Fruit fly (Drosophila melanogaster) whole organism, embryonic: Measurements from ENCODE around the gene tweek.

ENCODE experiments used
- ATbp ChIP-seq: fragments of 200-800 bp; sonication (Bioruptor generic); optimal IDR thresholded peaks from 2 replicates; lab custom pipeline; 2017; ENCODE audit warnings: missing biosample characterization, mild to moderate bottlenecking, missing genetic modification characterization, missing genetic modification reagents
- Bgb ChIP-seq: fragments of 200-800 bp; sonication (Bioruptor generic); IDR thresholded peaks from 2 replicates; pipeline ENCODE4 v1.3.6; 2022; ENCODE audit warnings: missing biosample characterization, missing genetic modification characterization; ENCODE audit not compliant: partially characterized antibody
- CG12299 ChIP-seq: fragments of 200-800 bp; sonication (Bioruptor generic); optimal IDR thresholded peaks from 2 replicates; lab custom pipeline; 2018; ENCODE audit warnings: missing biosample characterization, mild to moderate bottlenecking, missing genetic modification characterization
- CG1233 ChIP-seq: fragments of 200-800 bp; sonication (Bioruptor generic); optimal IDR thresholded peaks from 4 replicates; lab custom pipeline; 2018; ENCODE audit warnings: missing biosample characterization, mild to moderate bottlenecking, missing genetic modification characterization
- CG13624 ChIP-seq: fragments of 200-800 bp; sonication (Bioruptor generic); optimal IDR thresholded peaks from 2 replicates; lab custom pipeline; 2016; ENCODE audit warnings: missing biosample characterization, missing genetic modification characterization
- CG14710 ChIP-seq: fragments of 200-800 bp; sonication (Bioruptor generic); optimal IDR thresholded peaks from 3 replicates; lab custom pipeline; 2019; ENCODE audit warnings: missing biosample characterization, mild to moderate bottlenecking, missing genetic modification characterization, moderate library complexity
- CG16813 ChIP-seq: fragments of 200-800 bp; sonication (Bioruptor generic); IDR thresholded peaks from 3 replicates; pipeline ENCODE4 v1.3.6; 2022; ENCODE audit warnings: missing biosample characterization, missing genetic modification characterization; ENCODE audit not compliant: partially characterized antibody
- CG16815 ChIP-seq: fragments of 200-800 bp; sonication (Bioruptor generic); optimal IDR thresholded peaks from 3 replicates; lab custom pipeline; 2017; ENCODE audit warnings: missing biosample characterization, mild to moderate bottlenecking, missing genetic modification characterization
- CG17359 ChIP-seq: fragments of 200-800 bp; sonication (Bioruptor generic); optimal IDR thresholded peaks from 3 replicates; lab custom pipeline; 2018; ENCODE audit warnings: missing biosample characterization, mild to moderate bottlenecking, missing genetic modification characterization, moderate library complexity
- CG17385 ChIP-seq: fragments of 200-800 bp; sonication (Bioruptor generic); optimal IDR thresholded peaks from 3 replicates; lab custom pipeline; 2018; ENCODE audit warnings: missing biosample characterization, mild to moderate bottlenecking, missing genetic modification characterization
- CG2199 ChIP-seq: fragments of 200-800 bp; sonication (Bioruptor generic); IDR thresholded peaks from 3 replicates; pipeline ENCODE4 v1.3.6; 2022; ENCODE audit warnings: missing biosample characterization, missing genetic modification characterization
- CG30020 ChIP-seq: fragments of 200-800 bp; optimal IDR thresholded peaks from 2 replicates; lab custom pipeline; 2019; ENCODE audit warnings: missing biosample characterization, mild to moderate bottlenecking, missing genetic modification characterization, moderate library complexity
- CG3163 ChIP-seq: fragments of 200-800 bp; sonication (Bioruptor generic); optimal IDR thresholded peaks from 3 replicates; lab custom pipeline; 2016; ENCODE audit warnings: missing biosample characterization, missing genetic modification characterization
- CG32772 ChIP-seq: fragments of 200-800 bp; sonication (Bioruptor generic); IDR thresholded peaks from 2 replicates; pipeline ENCODE4 v1.3.6; 2022; ENCODE audit warnings: missing biosample characterization, missing genetic modification characterization
- CG33213 ChIP-seq: fragments of 200-800 bp; sonication (Bioruptor generic); optimal IDR thresholded peaks from 3 replicates; lab custom pipeline; 2016; ENCODE audit warnings: missing biosample characterization, missing genetic modification characterization
- Camta ChIP-seq: fragments of 200-800 bp; sonication (Bioruptor generic); optimal IDR thresholded peaks from 2 replicates; lab custom pipeline; 2016; ENCODE audit warnings: missing biosample characterization, missing genetic modification characterization
- Dbx ChIP-seq: fragments of 200-800 bp; sonication (Bioruptor generic); IDR thresholded peaks from 3 replicates; pipeline ENCODE4 v1.3.6; 2022; ENCODE audit warnings: missing biosample characterization, missing genetic modification characterization
- Deaf1 ChIP-seq: fragments of 200-800 bp; optimal IDR thresholded peaks from 3 replicates; lab custom pipeline; 2019; ENCODE audit warnings: missing biosample characterization, mild to moderate bottlenecking, missing genetic modification characterization, moderate library complexity
- Dip2 ChIP-seq: fragments of 200-800 bp; sonication (Bioruptor generic); IDR thresholded peaks from 2 replicates; pipeline ENCODE4 v1.3.6; 2022; ENCODE audit warnings: missing biosample characterization, missing genetic modification characterization
- E2f1 ChIP-seq: fragments of 200-800 bp; sonication (Bioruptor generic); IDR thresholded peaks from 2 replicates; pipeline ENCODE4 v1.3.6; 2022; ENCODE audit warnings: missing biosample characterization, missing genetic modification characterization
- ERR ChIP-seq: fragments of 200-800 bp; sonication (Bioruptor generic); optimal IDR thresholded peaks from 2 replicates; lab custom pipeline; 2016; ENCODE audit warnings: missing biosample characterization, missing genetic modification characterization
- Hr3 ChIP-seq: fragments of 200-800 bp; sonication (Bioruptor generic); optimal IDR thresholded peaks from 3 replicates; lab custom pipeline; 2016; ENCODE audit warnings: missing biosample characterization, missing genetic modification characterization
- Hr78 ChIP-seq, 2 experiments: fragments of 200-800 bp in 1 of 2; fragments of >200 bp in 1 of 2; sonication (Bioruptor generic) in 1 of 2; optimal IDR thresholded peaks; 2 replicates each; lab custom pipeline; 2017 to 2019; ENCODE audit warnings: missing biosample characterization in 2 of 2, missing genetic modification characterization in 2 of 2, mild to moderate bottlenecking in 1 of 2, moderate library complexity in 1 of 2
- Lhr ChIP-seq: fragments of 200-800 bp; sonication (Bioruptor generic); optimal IDR thresholded peaks from 3 replicates; lab custom pipeline; 2017; ENCODE audit warnings: mild to moderate bottlenecking, missing biosample characterization, missing genetic modification reagents, missing genetic modification characterization
- Med ChIP-seq: fragments of 200-800 bp; sonication (Bioruptor generic); peaks from one replicate; lab custom pipeline; 2016; ENCODE audit warnings: missing biosample characterization, missing genetic modification characterization, mild to moderate bottlenecking, inconsistent platforms, moderate library complexity
- Opbp ChIP-seq: fragments of 200-800 bp; sonication (Bioruptor generic); IDR thresholded peaks from 3 replicates; pipeline ENCODE4 v1.3.6; 2022; ENCODE audit warnings: missing biosample characterization, missing genetic modification characterization; ENCODE audit not compliant: partially characterized antibody
- Sin3A ChIP-seq: fragments of >200 bp; optimal IDR thresholded peaks from 2 replicates; lab custom pipeline; 2018
- Six4 ChIP-seq: fragments of 200-800 bp; sonication (Bioruptor generic); optimal IDR thresholded peaks from 2 replicates; lab custom pipeline; 2016; ENCODE audit warnings: missing biosample characterization, missing genetic modification characterization
- YL-1 ChIP-seq: fragments of 200-800 bp; sonication (Bioruptor generic); optimal IDR thresholded peaks from 3 replicates; lab custom pipeline; 2017; ENCODE audit warnings: missing biosample characterization, mild to moderate bottlenecking, missing genetic modification characterization
- abd-A ChIP-seq: fragments of 200-800 bp; sonication (Bioruptor generic); optimal IDR thresholded peaks from 3 replicates; lab custom pipeline; 2019; ENCODE audit warnings: missing biosample characterization, mild to moderate bottlenecking, missing genetic modification characterization, moderate library complexity
- cas ChIP-seq: fragments of 200-800 bp; sonication (Bioruptor generic); IDR thresholded peaks from 2 replicates; pipeline ENCODE4 v1.3.6; 2022; ENCODE audit warnings: missing biosample characterization, missing genetic modification characterization
- cg ChIP-seq: fragments of 200-800 bp; sonication (Bioruptor generic); optimal IDR thresholded peaks from 3 replicates; lab custom pipeline; 2019; ENCODE audit warnings: missing biosample characterization, mild to moderate bottlenecking, missing genetic modification characterization, moderate library complexity
- crol ChIP-seq: fragments of 200-800 bp; sonication (Bioruptor generic); IDR thresholded peaks from 2 replicates; pipeline ENCODE4 v1.3.6; 2022; ENCODE audit warnings: missing biosample characterization, missing genetic modification characterization
- eve ChIP-seq, 2 experiments: fragments of >200 bp; optimal IDR thresholded peaks; 2 replicates each; lab custom pipeline; 2017; ENCODE audit warnings: missing biosample characterization in 2 of 2, missing genetic modification characterization in 2 of 2
- exex ChIP-seq: fragments of 200-800 bp; sonication (Bioruptor generic); optimal IDR thresholded peaks from 4 replicates; lab custom pipeline; 2018; ENCODE audit warnings: missing biosample characterization, mild to moderate bottlenecking, missing genetic modification characterization, moderate library complexity
- ftz-f1 ChIP-seq: fragments of 200-800 bp; sonication (Bioruptor generic); optimal IDR thresholded peaks from 2 replicates; lab custom pipeline; 2016; ENCODE audit warnings: missing biosample characterization, missing genetic modification characterization
- jigr1 ChIP-seq: fragments of 200-800 bp; sonication (Bioruptor generic); IDR thresholded peaks from 3 replicates; pipeline ENCODE4 v1.3.6; 2022; ENCODE audit warnings: missing biosample characterization, missing genetic modification characterization
- mirr ChIP-seq: fragments of 200-800 bp; sonication (Bioruptor generic); optimal IDR thresholded peaks from 3 replicates; lab custom pipeline; 2018; ENCODE audit warnings: missing biosample characterization, mild to moderate bottlenecking, missing genetic modification characterization
- nau ChIP-seq: fragments of 200-800 bp; sonication (Bioruptor generic); optimal IDR thresholded peaks from 3 replicates; lab custom pipeline; 2017; ENCODE audit warnings: missing biosample characterization, mild to moderate bottlenecking, missing genetic modification characterization, missing genetic modification reagents
- nmo ChIP-seq: fragments of 200-800 bp; sonication (Bioruptor generic); optimal IDR thresholded peaks from 2 replicates; lab custom pipeline; 2018; ENCODE audit warnings: missing biosample characterization, mild to moderate bottlenecking, missing genetic modification characterization, moderate library complexity
- pan ChIP-seq, 4 experiments: fragments of >200 bp in 3 of 4; fragments of 200-800 bp in 1 of 4; sonication (Bioruptor generic) in 1 of 4; optimal IDR thresholded peaks in 3 of 4; IDR thresholded peaks in 1 of 4; 2 replicates each; pipeline versions ENCODE4 v1.3.6 to Lab custom; 2017 to 2022; ENCODE audit warnings: missing biosample characterization in 2 of 4, missing genetic modification characterization in 2 of 4, mixed read lengths in 1 of 4
- repo ChIP-seq: fragments of 200-800 bp; sonication (Bioruptor generic); optimal IDR thresholded peaks from 2 replicates; lab custom pipeline; 2016; ENCODE audit warnings: missing biosample characterization, missing genetic modification characterization
- sens-2 ChIP-seq: fragments of 200-800 bp; sonication (Bioruptor generic); IDR thresholded peaks from 2 replicates; pipeline ENCODE4 v1.3.6; 2022; ENCODE audit warnings: missing biosample characterization, missing genetic modification characterization
- sima ChIP-seq: fragments of 200-800 bp; sonication (Bioruptor generic); optimal IDR thresholded peaks from 2 replicates; lab custom pipeline; 2016; ENCODE audit warnings: missing biosample characterization, missing genetic modification characterization
- so ChIP-seq: fragments of 200-800 bp; sonication (Bioruptor generic); IDR thresholded peaks from 3 replicates; pipeline ENCODE4 v1.3.6; 2022; ENCODE audit warnings: missing biosample characterization, missing genetic modification characterization
- sqz ChIP-seq: fragments of 200-800 bp; sonication (Bioruptor generic); optimal IDR thresholded peaks from 3 replicates; lab custom pipeline; 2018; ENCODE audit warnings: missing biosample characterization, mild to moderate bottlenecking, missing genetic modification characterization
- tio ChIP-seq: fragments of 200-800 bp; sonication (Bioruptor generic); optimal IDR thresholded peaks from 2 replicates; lab custom pipeline; 2017; ENCODE audit warnings: missing biosample characterization, missing genetic modification characterization, inconsistent platforms
- unc-4 ChIP-seq: fragments of 200-800 bp; sonication (Bioruptor generic); IDR thresholded peaks from 2 replicates; pipeline ENCODE4 v1.3.6; 2022; ENCODE audit warnings: missing biosample characterization, missing genetic modification characterization; ENCODE audit not compliant: partially characterized antibody

The tweek gene

dm6 chr2L:16886459-16886858 is 1.8 kb upstream of the tweek start (continued):
- no peak for TF ChIP-seq jigr1 (GFP tag; lab: Robert Waterston, UW)
- TF ChIP-seq mirr, result peak; percentile 18
- TF ChIP-seq Deaf1 (tag; lab: Kevin White, UChicago), result peak; percentile 22
- no peak for TF ChIP-seq CG33213 (GFP tag; lab: Kevin White, UChicago)
- no peak for TF ChIP-seq Sin3A (lab: Kevin White, UChicago)
- no peak for TF ChIP-seq sima
- TF ChIP-seq Med (GFP tag; lab: Kevin White, UChicago), result peak; percentile 65
- TF ChIP-seq abd-A, result peak; percentile 21
- no peak for TF ChIP-seq CG3163 (GFP tag; lab: Kevin White, UChicago)
- TF ChIP-seq Hr78 (GFP tag; optimal IDR thresholded peaks at IDR 0.05; lab: Kevin White, UChicago), result peak in 1 of 2 experiments; percentile 45
- TF ChIP-seq CG13624 (GFP tag; lab: Kevin White, UChicago), result peak; percentile 55
- 0 out of 3 replicates have a peak, but pooled peaks have one; percentile 28 for TF ChIP-seq Dbx (GFP tag; lab: Robert Waterston, UW)
- TF ChIP-seq CG2199 (GFP tag; lab: Robert Waterston, UW), result peak; percentile 92; the same call in 2 of the 3 replicates
- no peak for TF ChIP-seq CG16813
- TF ChIP-seq ftz-f1 (GFP tag; lab: Kevin White, UChicago), result peak; percentile 51

dm6 chr2L:16888574-16889376 is 485 bp downstream of the tweek start:
- TF ChIP-seq Opbp (GFP tag; lab: Robert Waterston, UW) (no peak), nau (GFP tag; lab: Kevin White, UChicago) (no peak), repo (no peak), CG12299 (no peak), Camta (GFP tag; lab: Kevin White, UChicago) (no peak), Hr3 (GFP tag; lab: Kevin White, UChicago) (no peak), sqz (GFP tag; lab: Kevin White, UChicago) (no peak), CG16815 (no peak), CG14710 (tag; lab: Kevin White, UChicago) (no peak), exex (tag; lab: Kevin White, UChicago) (peak; percentile 45), Dip2 (GFP tag; lab: Robert Waterston, UW) (no peak), so (GFP tag; lab: Robert Waterston, UW) (no peak), sens-2 (no peak), E2f1 (GFP tag; lab: Robert Waterston, UW) (no peak), unc-4 (GFP tag; lab: Robert Waterston, UW) (no peak), Lhr (GFP tag; lab: Kevin White, UChicago) (no peak), pan (optimal IDR thresholded peaks at IDR 0.05; lab: Kevin White, UChicago) (no peak), pan (GFP tag; optimal IDR thresholded peaks at IDR 0.05 in 1 of 2, IDR thresholded peaks at IDR 0.05 in 1 of 2) (no peak), cg (peak; percentile 90), CG17385 (GFP tag; lab: Kevin White, UChicago) (no peak), cas (GFP tag; lab: Robert Waterston, UW) (no peak), CG32772 (GFP tag; lab: Robert Waterston, UW) (no peak), CG17359 (tag; lab: Kevin White, UChicago) (no peak), CG1233 (no peak), Bgb (GFP tag; lab: Robert Waterston, UW) (no peak), Six4 (GFP tag; lab: Kevin White, UChicago) (no peak), YL-1 (GFP tag; lab: Kevin White, UChicago) (peak; percentile 16), ATbp (no peak), tio (GFP tag; lab: Kevin White, UChicago) (no peak), eve (GFP tag; optimal IDR thresholded peaks at IDR 0.05; lab: Kevin White, UChicago) (no peak), ERR (no peak), nmo (GFP tag; lab: Kevin White, UChicago) (no peak), crol (peak; percentile 92), CG30020 (tag; lab: Kevin White, UChicago) (no peak)
